Worm (Caenorhabditis elegans): Measurements from ENCODE around the gene qns-1.

The qns-1 gene

DNA sequence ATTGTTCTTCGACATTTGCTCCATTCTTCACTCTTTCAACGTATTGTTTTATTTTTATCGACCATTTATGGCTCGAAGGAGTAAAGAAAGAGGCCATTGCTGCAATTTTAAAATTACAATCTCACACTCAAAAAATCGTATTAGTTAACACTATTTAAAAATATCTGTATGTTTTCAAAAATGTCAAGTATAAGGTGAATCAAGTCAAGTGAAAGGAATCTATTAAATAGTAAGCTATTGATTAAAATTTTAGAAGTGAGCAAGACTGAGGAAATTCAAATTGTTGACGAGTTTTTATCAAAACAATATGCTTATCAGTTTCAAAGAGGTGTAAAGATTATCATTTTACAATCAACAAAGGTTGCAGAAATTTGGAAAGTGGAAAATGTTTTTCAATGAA is 13.3 kb upstream of the qns-1 start, which contains the start of gene F01G10.4:
TSS of gene F01G10.4 (minus strand) at position 101 of the 400 bp plus-strand sequence.
- TF ChIP-seq fax-1 (tag; optimal IDR thresholded peaks at IDR 0.05), result no peak
- no peak for TF ChIP-seq tbx-2 (tag; optimal IDR thresholded peaks at IDR 0.05)

DNA sequence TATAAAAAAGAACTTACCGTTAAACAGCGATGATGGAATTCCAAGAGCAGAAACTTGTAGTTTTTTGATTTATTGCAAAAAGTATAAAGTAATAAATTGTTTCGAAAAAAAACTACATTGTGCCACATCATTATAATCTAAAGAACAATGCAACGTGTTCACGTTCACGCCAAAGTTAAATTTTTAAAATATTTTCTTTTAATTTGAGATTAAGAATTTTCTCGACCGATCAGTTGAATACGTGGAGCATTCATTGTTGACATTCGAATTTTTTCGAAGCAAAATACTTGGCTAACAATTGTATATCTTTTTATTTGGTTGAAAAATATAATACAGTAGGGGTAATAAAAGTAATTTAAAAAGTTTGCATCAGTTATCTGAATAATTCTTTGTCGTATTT is 11.9 kb upstream of the qns-1 start, which contains the start of gene F01G10.5:
TSS of gene F01G10.5 (minus strand) at position 101 of the 400 bp plus-strand sequence.
- TF ChIP-seq nhr-232 (tag; optimal IDR thresholded peaks at IDR 0.05) (no peak), ama-1 (optimal IDR thresholded peaks at IDR 0.05) (no peak), ceh-9 (tag; optimal IDR thresholded peaks at IDR 0.05) (no peak), ceh-34 (tag; optimal IDR thresholded peaks at IDR 0.05) (no peak), sox-2 (GFP tag; IDR thresholded peaks at IDR 0.05) (no peak), ahr-1 (tag; optimal IDR thresholded peaks at IDR 0.05) (no peak), sdc-2 (tag; optimal IDR thresholded peaks at IDR 0.05) (no peak), hlh-8 (tag; optimal IDR thresholded peaks at IDR 0.05) (no peak), ceh-22 (tag; optimal IDR thresholded peaks at IDR 0.05) (no peak), ceh-14 (tag; optimal IDR thresholded peaks at IDR 0.05) (no peak), ets-4 (tag; optimal IDR thresholded peaks at IDR 0.05) (no peak), pha-2 (tag; optimal IDR thresholded peaks at IDR 0.05) (no peak), elt-4 (tag; optimal IDR thresholded peaks at IDR 0.05) (no peak), zip-5 (tag; optimal IDR thresholded peaks at IDR 0.05) (no peak), hlh-30 (tag; optimal IDR thresholded peaks at IDR 0.05; ENCODE audit: insufficient read depth) (no peak), fkh-6 (tag; optimal IDR thresholded peaks at IDR 0.05) (no peak), ceh-6 (GFP tag; optimal IDR thresholded peaks at IDR 0.05) (no peak), mec-3 (tag; optimal IDR thresholded peaks at IDR 0.05; ENCODE audit: borderline replicate concordance) (no peak), dve-1 (tag; optimal IDR thresholded peaks at IDR 0.05) (no peak), ztf-16 (tag; optimal IDR thresholded peaks at IDR 0.05) (no peak)

DNA sequence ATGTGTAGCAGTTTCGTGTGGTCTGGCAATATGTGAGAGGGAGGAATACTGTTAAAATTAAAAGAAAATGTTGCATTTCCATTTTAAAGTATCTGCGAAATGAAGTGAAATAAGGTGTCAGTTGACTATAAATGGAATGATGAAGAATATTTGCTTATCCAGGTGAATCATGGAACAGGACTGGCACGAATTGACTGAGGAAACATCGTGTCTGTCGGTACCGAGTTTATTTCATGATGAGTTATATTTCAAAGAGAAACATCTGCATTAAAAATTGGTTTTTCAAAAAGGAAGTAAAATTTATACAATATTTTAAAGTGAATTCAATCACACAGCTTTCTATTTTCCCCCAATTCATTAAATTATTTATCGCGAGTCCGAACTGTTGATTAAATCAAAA is 8.4 kb upstream of the qns-1 start, which contains the start of gene F01G10.6:
TSS of gene F01G10.6 (minus strand) at position 101 of the 400 bp plus-strand sequence.
- no peak for TF ChIP-seq ahr-1 (tag; optimal IDR thresholded peaks at IDR 0.05)
- no peak for TF ChIP-seq elt-2 (tag; optimal IDR thresholded peaks at IDR 0.05)
- TF ChIP-seq sdc-2 (tag; optimal IDR thresholded peaks at IDR 0.05), result no peak
- TF ChIP-seq unc-3 (GFP tag; conservative IDR thresholded peaks at IDR 0.05), result no peak
- TF ChIP-seq unc-3 (tag; optimal IDR thresholded peaks at IDR 0.05), result no peak
- TF ChIP-seq ttx-3 (tag; optimal IDR thresholded peaks at IDR 0.05), result no peak
- TF ChIP-seq sox-2 (GFP tag; IDR thresholded peaks at IDR 0.05), result no peak
- TF ChIP-seq ceh-48 (tag; optimal IDR thresholded peaks at IDR 0.05), result no peak
- no peak for TF ChIP-seq unc-55 (GFP tag; optimal IDR thresholded peaks at IDR 0.05)
- no peak for TF ChIP-seq K09A11.1 (tag; optimal IDR thresholded peaks at IDR 0.05; ENCODE audit: insufficient read depth)
- no peak for TF ChIP-seq Y22D7AL.16 (tag; optimal IDR thresholded peaks at IDR 0.05)
- no peak for TF ChIP-seq fax-1 (tag; optimal IDR thresholded peaks at IDR 0.05)
- TF ChIP-seq madf-2 (tag; optimal IDR thresholded peaks at IDR 0.05), result no peak
- no peak for TF ChIP-seq npax-4 (tag; optimal IDR thresholded peaks at IDR 0.05)
- TF ChIP-seq nhr-232 (tag; optimal IDR thresholded peaks at IDR 0.05), result no peak
- no peak for TF ChIP-seq pax-1 (tag; optimal IDR thresholded peaks at IDR 0.05)
- no peak for TF ChIP-seq ama-1 (optimal IDR thresholded peaks at IDR 0.05)
- TF ChIP-seq hlh-8 (tag; optimal IDR thresholded peaks at IDR 0.05), result no peak
- TF ChIP-seq gmeb-2 (tag; optimal IDR thresholded peaks at IDR 0.05), result no peak
- TF ChIP-seq ceh-18 (tag; optimal IDR thresholded peaks at IDR 0.05), result no peak
- no peak for TF ChIP-seq dmd-4 (tag; optimal IDR thresholded peaks at IDR 0.05; ENCODE audit: borderline replicate concordance)

DNA sequence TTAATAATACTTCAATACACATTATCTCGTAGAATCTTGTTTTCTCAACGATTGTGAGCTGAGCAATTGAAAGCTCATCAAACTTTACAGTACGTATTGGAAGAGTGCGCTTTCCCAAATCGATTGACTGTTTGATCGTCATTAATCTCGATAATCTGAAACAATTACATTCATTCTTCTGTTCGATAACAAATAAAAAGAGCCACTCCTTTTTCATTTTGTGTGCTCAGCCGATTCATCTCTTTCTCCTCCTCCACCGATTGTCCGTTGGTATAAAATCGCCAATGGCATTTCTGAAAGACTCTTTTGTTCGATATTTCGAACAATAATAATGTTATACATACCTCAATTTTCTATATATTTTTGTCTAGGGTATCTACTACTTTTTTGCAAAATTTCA is 4.6 kb upstream of the qns-1 start, which contains the start of gene nas-12:
TSS of gene nas-12 (plus strand) at position 301 of the 400 bp plus-strand sequence.
- TF ChIP-seq Y22D7AL.16 (tag; optimal IDR thresholded peaks at IDR 0.05), result no peak
- TF ChIP-seq eyg-1 (tag; optimal IDR thresholded peaks at IDR 0.05), result no peak
- TF ChIP-seq dve-1 (tag; optimal IDR thresholded peaks at IDR 0.05), result no peak
- TF ChIP-seq ref-2 (tag; optimal IDR thresholded peaks at IDR 0.05), result no peak
- TF ChIP-seq sox-2 (GFP tag; IDR thresholded peaks at IDR 0.05), result no peak
- no peak for TF ChIP-seq fkh-6 (tag; optimal IDR thresholded peaks at IDR 0.05)
- TF ChIP-seq K09A11.1 (tag; optimal IDR thresholded peaks at IDR 0.05; ENCODE audit: insufficient read depth), result no peak
- TF ChIP-seq fkh-10 (GFP tag; optimal IDR thresholded peaks at IDR 0.05), result no peak
- TF ChIP-seq ceh-31 (tag; optimal IDR thresholded peaks at IDR 0.05), result no peak
- TF ChIP-seq pha-2 (tag; optimal IDR thresholded peaks at IDR 0.05), result no peak
- TF ChIP-seq ztf-16 (tag; optimal IDR thresholded peaks at IDR 0.05), result no peak
- TF ChIP-seq C08G9.2 (tag; optimal IDR thresholded peaks at IDR 0.05), result no peak
- TF ChIP-seq ceh-9 (tag; optimal IDR thresholded peaks at IDR 0.05), result no peak
- TF ChIP-seq zip-5 (tag; optimal IDR thresholded peaks at IDR 0.05), result no peak
- TF ChIP-seq tbx-7 (tag; optimal IDR thresholded peaks at IDR 0.05), result no peak
- TF ChIP-seq ttx-3 (tag; optimal IDR thresholded peaks at IDR 0.05), result no peak

Data from whole organism, late embryonic.